Fruit fly (Drosophila melanogaster) whole organism, wandering third instar larva: ENCODE results near the gene ND-42.

Experiments
- Abd-B ChIP-seq: fragments of >200 bp; optimal IDR thresholded peaks from 2 replicates; lab custom pipeline; 2017; ENCODE audit warnings: missing biosample characterization, missing genetic modification characterization
- CG32264 ChIP-seq: fragments of 200-800 bp; sonication (Bioruptor generic); optimal IDR thresholded peaks from 2 replicates; lab custom pipeline; 2016; ENCODE audit warnings: missing biosample characterization, missing genetic modification characterization
- CrebA ChIP-seq: fragments of 200-800 bp; sonication (Bioruptor generic); optimal IDR thresholded peaks from 2 replicates; lab custom pipeline; 2016; ENCODE audit warnings: missing biosample characterization, mild to moderate bottlenecking, missing genetic modification characterization, borderline replicate concordance
- Dfd ChIP-seq: fragments of >200 bp; optimal IDR thresholded peaks from 2 replicates; lab custom pipeline; 2017; ENCODE audit warnings: missing biosample characterization, missing genetic modification characterization
- Dif ChIP-seq: fragments of 200-275, 200-300 bp; sonication (Bioruptor generic); optimal IDR thresholded peaks from 2 replicates; lab custom pipeline; 2018; ENCODE audit warnings: missing biosample characterization, missing genetic modification characterization; ENCODE audit not compliant: partially characterized antibody
- GATAd ChIP-seq: sonication (Bioruptor generic); optimal IDR thresholded peaks from 2 replicates; lab custom pipeline; 2016; ENCODE audit warnings: missing biosample characterization, missing genetic modification characterization
- HLH106 ChIP-seq: fragments of 200-800 bp; optimal IDR thresholded peaks from 3 replicates; lab custom pipeline; 2019; ENCODE audit warnings: missing biosample characterization, mild to moderate bottlenecking, missing genetic modification characterization, moderate library complexity
- Hnf4 ChIP-seq: fragments of 200-800 bp; sonication (Bioruptor generic); optimal IDR thresholded peaks from 2 replicates; lab custom pipeline; 2016; ENCODE audit warnings: missing biosample characterization, mild to moderate bottlenecking, missing genetic modification characterization
- Hr83 ChIP-seq: fragments of 200-300 bp; sonication (Bioruptor generic); optimal IDR thresholded peaks from 2 replicates; lab custom pipeline; 2016; ENCODE audit warnings: missing biosample characterization, mild to moderate bottlenecking, missing genetic modification characterization, moderate library complexity; ENCODE audit not compliant: poor library complexity, severe bottlenecking
- Mio ChIP-seq: sonication (Bioruptor generic); optimal IDR thresholded peaks from 2 replicates; lab custom pipeline; 2016; ENCODE audit warnings: missing biosample characterization, missing genetic modification characterization
- Myc ChIP-seq: fragments of >200 bp; optimal IDR thresholded peaks from 2 replicates; lab custom pipeline; 2017
- N ChIP-seq: fragments of >200 bp; optimal IDR thresholded peaks from 2 replicates; lab custom pipeline; 2018; ENCODE audit warnings: missing biosample characterization, missing external identifiers, missing genetic modification characterization
- OdsH ChIP-seq: fragments of 200-800 bp; sonication (Bioruptor generic); optimal IDR thresholded peaks from 2 replicates; lab custom pipeline; 2016; ENCODE audit warnings: missing biosample characterization, mild to moderate bottlenecking, missing genetic modification characterization
- Rel ChIP-seq, 2 experiments: fragments of 200-800 bp; sonication (Bioruptor generic) in 1 of 2; optimal IDR thresholded peaks; 2 replicates in 1 of 2; 3 replicates in 1 of 2; lab custom pipeline; 2016 to 2019; ENCODE audit warnings: mild to moderate bottlenecking in 2 of 2, missing biosample characterization in 2 of 2, missing genetic modification characterization in 2 of 2, moderate library complexity in 1 of 2
- Sp1 ChIP-seq: fragments of 200-800 bp; sonication (Bioruptor generic); optimal IDR thresholded peaks from 3 replicates; lab custom pipeline; 2019; ENCODE audit warnings: missing biosample characterization, mild to moderate bottlenecking, missing genetic modification characterization, moderate library complexity
- Vsx2 ChIP-seq: fragments of 200-300, 225-300 bp; sonication (Bioruptor generic); optimal IDR thresholded peaks from 2 replicates; lab custom pipeline; 2018; ENCODE audit warnings: missing biosample characterization, missing genetic modification characterization; ENCODE audit not compliant: partially characterized antibody
- br ChIP-seq: fragments of 200-800 bp; sonication (Bioruptor generic); optimal IDR thresholded peaks from 2 replicates; lab custom pipeline; 2016; ENCODE audit warnings: missing biosample characterization, missing genetic modification characterization
- brk ChIP-seq: fragments of 200-800 bp; sonication (Bioruptor generic); optimal IDR thresholded peaks from 2 replicates; lab custom pipeline; 2016; ENCODE audit warnings: missing biosample characterization, mild to moderate bottlenecking, missing genetic modification characterization
- dmrt93B ChIP-seq: fragments of 200-800 bp; sonication (Bioruptor generic); optimal IDR thresholded peaks from 2 replicates; lab custom pipeline; 2018; ENCODE audit warnings: missing biosample characterization, mild to moderate bottlenecking, missing genetic modification characterization
- dsf ChIP-seq: sonication (Bioruptor generic); optimal IDR thresholded peaks from 2 replicates; lab custom pipeline; 2016; ENCODE audit warnings: missing biosample characterization, missing genetic modification characterization, borderline replicate concordance
- ey ChIP-seq: fragments of 200-800 bp; sonication (Bioruptor generic); optimal IDR thresholded peaks from 2 replicates; lab custom pipeline; 2016; ENCODE audit warnings: missing biosample characterization, missing genetic modification characterization
- foxo ChIP-seq, 2 experiments: fragments of 200-800 bp; sonication (Bioruptor generic); optimal IDR thresholded peaks; 2 replicates in 1 of 2; 3 replicates in 1 of 2; lab custom pipeline; 2016 to 2017; ENCODE audit warnings: missing biosample characterization in 2 of 2, missing genetic modification characterization in 2 of 2
- fru ChIP-seq: fragments of 200-800 bp; sonication (Bioruptor generic); optimal IDR thresholded peaks from 3 replicates; lab custom pipeline; 2016; ENCODE audit warnings: missing biosample characterization, mild to moderate bottlenecking, missing genetic modification characterization
- h ChIP-seq: fragments of 200-800 bp; sonication (Bioruptor generic); optimal IDR thresholded peaks from 3 replicates; lab custom pipeline; 2016; ENCODE audit warnings: missing biosample characterization, mild to moderate bottlenecking, missing genetic modification characterization
- jim ChIP-seq: fragments of 175-275, 200-325 bp; sonication (Bioruptor generic); optimal IDR thresholded peaks from 2 replicates; lab custom pipeline; 2016; ENCODE audit warnings: missing biosample characterization, mild to moderate bottlenecking, missing genetic modification characterization
- lola ChIP-seq: fragments of >200 bp; optimal IDR thresholded peaks from 2 replicates; lab custom pipeline; 2017; ENCODE audit warnings: missing biosample characterization, missing genetic modification characterization
- psq ChIP-seq: fragments of 200-800 bp; sonication (Bioruptor generic); optimal IDR thresholded peaks from 3 replicates; lab custom pipeline; 2017; ENCODE audit warnings: missing biosample characterization, mild to moderate bottlenecking, missing genetic modification characterization, moderate library complexity
- rgr ChIP-seq: fragments of 200-800 bp; sonication (Bioruptor generic); optimal IDR thresholded peaks from 3 replicates; lab custom pipeline; 2016; ENCODE audit warnings: missing biosample characterization, mild to moderate bottlenecking, missing genetic modification characterization
- sv ChIP-seq: fragments of 200-800 bp; sonication (Bioruptor generic); optimal IDR thresholded peaks from 3 replicates; lab custom pipeline; 2016; ENCODE audit warnings: missing biosample characterization, missing genetic modification characterization
- tai ChIP-seq: sonication (Bioruptor generic); optimal IDR thresholded peaks from 2 replicates; lab custom pipeline; 2016; ENCODE audit warnings: missing biosample characterization, missing genetic modification characterization
- usp ChIP-seq: fragments of >200 bp; optimal IDR thresholded peaks from 2 replicates; lab custom pipeline; 2017; ENCODE audit warnings: missing biosample characterization, missing genetic modification characterization
- woc ChIP-seq: sonication (Bioruptor generic); optimal IDR thresholded peaks from 2 replicates; lab custom pipeline; 2016; ENCODE audit warnings: missing biosample characterization, mild to moderate bottlenecking, missing genetic modification characterization

Gene ND-42

DNA sequence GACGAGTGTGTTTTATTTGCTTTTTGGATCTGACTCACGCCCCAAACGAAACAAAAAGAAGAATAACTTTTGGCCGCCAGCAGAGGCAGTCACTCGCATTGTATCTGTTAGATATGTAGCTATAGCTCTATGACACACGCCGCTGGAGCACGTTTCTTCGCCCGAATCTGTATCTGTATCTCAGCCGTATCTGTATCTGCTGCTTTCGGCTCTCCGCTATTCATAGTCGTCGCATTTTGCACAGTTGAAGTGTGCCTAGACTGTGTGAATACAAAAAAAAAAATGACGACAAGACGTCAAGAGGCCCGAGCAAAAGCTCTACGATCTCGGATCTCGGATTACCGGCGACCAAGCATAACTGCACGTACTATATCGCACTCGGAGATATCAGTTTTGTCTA, 19.2 kb downstream of the ND-42 start:
- TF ChIP-seq dsf (GFP tag; lab: Kevin White, UChicago) (no peak), Hr83 (no peak), Myc (lab: Kevin White, UChicago) (no peak), ey (GFP tag; lab: Kevin White, UChicago) (no peak), lola (GFP tag; lab: Kevin White, UChicago) (no peak), Hnf4 (GFP tag; lab: Kevin White, UChicago) (no peak), CG32264 (no peak), foxo (GFP tag; optimal IDR thresholded peaks at IDR 0.05; lab: Kevin White, UChicago) (no peak), br (GFP tag; lab: Kevin White, UChicago) (no peak), rgr (GFP tag; lab: Kevin White, UChicago) (no peak), CrebA (no peak), brk (GFP tag; lab: Kevin White, UChicago) (no peak), tai (GFP tag; lab: Kevin White, UChicago) (no peak), woc (GFP tag; lab: Kevin White, UChicago) (no peak), Dfd (GFP tag; lab: Kevin White, UChicago) (no peak), Dif (GFP tag; lab: Kevin White, UChicago) (no peak), h (GFP tag; lab: Kevin White, UChicago) (no peak)

DNA sequence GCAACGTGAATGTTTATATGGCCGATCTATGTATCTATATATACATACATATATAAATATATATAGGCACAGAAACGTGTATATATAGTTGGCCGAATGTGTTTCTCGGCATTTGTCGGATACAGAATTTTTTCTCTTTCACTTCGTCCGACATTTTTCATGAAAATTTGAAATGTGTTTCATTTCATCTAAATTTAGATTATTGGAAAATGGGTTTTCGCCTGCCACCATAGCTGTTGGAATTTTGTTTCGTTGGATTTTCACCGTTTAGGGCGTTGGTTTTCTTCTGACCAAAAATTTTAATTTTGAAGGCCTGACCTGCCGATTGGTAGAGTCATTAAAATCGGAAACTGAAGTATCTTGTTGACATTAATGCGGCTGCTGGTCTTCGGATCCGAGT, 19.9 kb downstream of the ND-42 start:
- no peak for TF ChIP-seq Myc (lab: Kevin White, UChicago)
- no peak for TF ChIP-seq rgr (GFP tag; lab: Kevin White, UChicago)
- no peak for TF ChIP-seq woc (GFP tag; lab: Kevin White, UChicago)
- no peak for TF ChIP-seq psq (GFP tag; lab: Kevin White, UChicago)
- no peak for TF ChIP-seq h (GFP tag; lab: Kevin White, UChicago)
- TF ChIP-seq brk (GFP tag; lab: Kevin White, UChicago): no peak
- no peak for TF ChIP-seq Abd-B (GFP tag; lab: Kevin White, UChicago)
- no peak for TF ChIP-seq Mio (GFP tag; lab: Kevin White, UChicago)
- no peak for TF ChIP-seq ey (GFP tag; lab: Kevin White, UChicago)
- no peak for TF ChIP-seq GATAd
- no peak for TF ChIP-seq N
- TF ChIP-seq Sp1 (GFP tag; lab: Kevin White, UChicago): no peak
- no peak for TF ChIP-seq jim (GFP tag; lab: Kevin White, UChicago)
- TF ChIP-seq br (GFP tag; lab: Kevin White, UChicago): no peak

DNA sequence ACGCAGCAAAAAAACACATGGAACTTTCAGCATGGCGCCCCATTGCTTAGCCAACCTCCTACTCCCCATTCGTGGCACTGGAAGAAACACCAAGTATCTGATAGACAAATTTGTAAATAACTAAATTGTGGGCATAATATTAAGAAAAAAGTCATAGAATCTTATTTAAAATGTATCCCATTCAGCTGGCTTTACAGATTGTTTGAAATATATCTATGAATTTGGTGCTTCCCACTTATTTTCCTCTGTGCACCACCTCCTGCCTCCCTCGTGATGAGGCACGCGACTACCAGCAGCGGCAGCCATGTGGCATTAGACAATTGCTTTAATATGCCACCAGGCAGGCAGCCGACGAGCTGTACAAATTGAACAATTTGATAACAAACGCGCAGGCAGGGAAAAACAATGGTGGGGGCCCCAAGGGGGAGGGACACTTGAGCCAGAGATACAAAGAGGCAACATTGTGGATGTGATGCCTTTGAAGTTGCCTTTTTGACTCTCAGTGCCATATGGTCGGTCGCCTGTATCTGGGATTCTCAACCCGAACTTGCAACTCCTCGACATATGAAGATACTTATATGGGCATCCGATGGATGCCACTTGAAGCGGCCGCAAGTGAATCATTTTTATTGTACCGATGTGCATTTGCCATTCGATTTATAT, 21.8 kb downstream of the ND-42 start:
- peak; percentile 20 for TF ChIP-seq br (GFP tag; lab: Kevin White, UChicago)
- peak; percentile 55 for TF ChIP-seq sv (GFP tag; lab: Kevin White, UChicago)
- TF ChIP-seq woc (GFP tag; lab: Kevin White, UChicago): no peak
- peak; percentile 36 for TF ChIP-seq fru (GFP tag; lab: Kevin White, UChicago)
- TF ChIP-seq usp (GFP tag; lab: Kevin White, UChicago): no peak
- no peak for TF ChIP-seq Myc (lab: Kevin White, UChicago)
- no peak for TF ChIP-seq CG32264
- TF ChIP-seq Vsx2 (GFP tag; lab: Kevin White, UChicago): no peak
- peak; percentile 35 for TF ChIP-seq rgr (GFP tag; lab: Kevin White, UChicago)
- TF ChIP-seq ey (GFP tag; lab: Kevin White, UChicago): peak; percentile 44
- no peak for TF ChIP-seq OdsH
- peak; percentile 16 for TF ChIP-seq Hnf4 (GFP tag; lab: Kevin White, UChicago)
- peak; percentile 8 for TF ChIP-seq HLH106
- TF ChIP-seq foxo (GFP tag; optimal IDR thresholded peaks at IDR 0.05; lab: Kevin White, UChicago): peak in 1 of 2 experiments; percentile 45
- TF ChIP-seq tai (GFP tag; lab: Kevin White, UChicago): no peak
- TF ChIP-seq CrebA: no peak
- TF ChIP-seq Rel (GFP tag; optimal IDR thresholded peaks at IDR 0.05; lab: Kevin White, UChicago): no peak
- no peak for TF ChIP-seq Rel (tag; optimal IDR thresholded peaks at IDR 0.05; lab: Kevin White, UChicago)
- TF ChIP-seq Sp1 (GFP tag; lab: Kevin White, UChicago): no peak
- peak; percentile 42 for TF ChIP-seq h (GFP tag; lab: Kevin White, UChicago)
- TF ChIP-seq Abd-B (GFP tag; lab: Kevin White, UChicago): no peak
- no peak for TF ChIP-seq dmrt93B (GFP tag; lab: Kevin White, UChicago)
